Worm (Caenorhabditis elegans): ENCODE measurements around the gene pgp-12.
A peak's percentile ranks its signal among the peaks of the same experiment; 100 is the strongest.

Gene pgp-12

DNA sequence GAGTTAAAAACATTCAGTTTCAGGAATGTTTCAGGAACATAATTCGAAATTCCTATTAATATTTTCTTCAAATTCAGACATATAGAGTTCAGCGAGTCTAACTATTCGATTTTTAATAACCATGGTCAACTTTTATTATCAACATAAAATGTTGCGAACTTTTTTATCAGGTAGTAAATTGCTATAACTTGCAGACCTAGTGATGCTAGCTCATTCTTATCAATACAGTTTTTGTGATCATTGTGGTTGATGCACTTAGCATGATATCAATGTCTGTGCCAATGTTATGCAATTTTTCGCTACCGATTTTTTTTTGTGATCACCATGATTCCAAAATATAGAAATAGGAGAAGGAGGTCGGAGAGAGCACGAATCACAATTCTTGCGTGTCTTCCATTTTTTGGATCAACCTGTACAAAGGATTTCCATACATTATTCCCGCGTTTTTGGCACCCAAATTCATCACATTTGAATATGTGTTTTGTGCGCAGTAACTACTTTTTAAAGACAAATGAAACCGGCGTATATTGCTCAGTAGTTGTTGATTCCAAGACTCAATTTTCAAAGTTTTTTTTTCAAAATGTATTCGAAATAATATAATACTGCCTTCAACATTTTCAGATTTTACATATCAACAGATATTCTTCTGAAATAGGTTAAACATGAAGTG lies at the start of gene pgp-12:
pgp-12 (plus strand) TSS at position 620 of the 670 bp plus-strand sequence.
- TF ChIP-seq pqm-1 (tag; optimal IDR thresholded peaks at IDR 0.05) (peak; percentile 51), elt-2 (tag; optimal IDR thresholded peaks at IDR 0.05) (peak; percentile 49), aly-2 (tag; optimal IDR thresholded peaks at IDR 0.05) (no peak)

DNA sequence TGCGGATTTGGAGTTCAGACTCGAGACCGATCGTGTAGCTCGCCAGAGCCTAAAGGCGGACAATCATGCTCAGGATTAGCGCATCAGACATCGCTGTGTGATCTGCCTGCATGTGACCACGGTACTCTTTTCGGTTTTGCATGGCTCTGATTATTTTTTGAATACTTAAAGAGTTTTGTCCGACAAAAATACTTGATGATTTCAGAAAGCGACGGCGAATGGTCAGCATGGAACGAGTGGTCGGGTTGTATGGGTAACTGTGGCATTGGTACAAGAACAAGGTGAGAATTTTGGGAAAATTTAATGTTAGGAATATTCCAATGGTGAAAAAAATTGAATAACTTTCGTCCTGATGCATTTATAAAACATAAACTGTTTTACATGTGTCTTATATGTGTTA lies 44.1 kb upstream of the pgp-12 start:
- TF ChIP-seq nhr-25 (tag; optimal IDR thresholded peaks at IDR 0.05) (peak; percentile 6), nhr-67 (tag; optimal IDR thresholded peaks at IDR 0.05) (no peak)

DNA sequence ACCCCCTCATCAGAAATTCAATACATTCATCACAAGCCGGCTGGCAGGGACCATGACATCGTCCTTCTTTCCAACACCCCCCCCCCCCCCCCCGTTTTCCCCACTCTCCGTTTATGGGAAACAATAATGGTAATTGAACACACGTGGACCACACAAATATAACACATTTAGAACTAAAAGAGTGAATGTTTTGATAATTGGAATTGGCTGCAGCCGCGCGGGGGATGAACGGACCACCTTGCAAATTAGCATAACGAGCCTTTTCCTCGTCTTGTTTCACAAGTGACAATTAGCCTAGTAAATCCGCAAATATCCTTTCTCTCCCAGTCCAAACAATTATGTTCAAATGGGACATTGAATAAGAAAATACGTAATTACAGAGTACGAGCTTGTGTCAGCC lies 43.0 kb upstream of the pgp-12 start:
- TF ChIP-seq nhr-25 (tag; optimal IDR thresholded peaks at IDR 0.05) (peak; percentile 4), fkh-10 (GFP tag; optimal IDR thresholded peaks at IDR 0.05) (no peak), egl-27 (tag; optimal IDR thresholded peaks at IDR 0.05) (no peak)

DNA sequence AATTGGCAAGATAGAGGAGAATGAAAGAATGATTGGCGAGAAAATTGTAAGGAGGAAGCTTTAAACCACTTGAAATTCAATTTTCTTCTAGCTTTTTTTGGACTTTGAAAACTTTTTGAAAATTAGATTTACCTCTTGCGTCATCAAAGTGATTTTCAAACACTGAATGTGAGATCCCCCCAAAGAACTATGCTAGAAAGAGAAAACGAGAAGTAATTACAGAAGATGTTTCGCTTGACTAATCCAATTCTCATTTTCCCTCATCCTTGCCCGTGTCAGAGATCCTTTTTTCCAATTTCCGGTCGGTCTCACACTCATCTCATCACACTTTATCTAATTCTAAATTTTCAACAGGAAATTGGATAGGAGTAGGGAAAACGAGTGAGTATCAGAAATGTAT lies 41.7 kb upstream of the pgp-12 start:
- TF ChIP-seq nfya-1 (tag; optimal IDR thresholded peaks at IDR 0.05; ENCODE audit: insufficient read depth) (peak; percentile 2), fkh-10 (GFP tag; optimal IDR thresholded peaks at IDR 0.05) (peak; percentile 94), ceh-28 (tag; optimal IDR thresholded peaks at IDR 0.05) (no peak), nhr-67 (tag; optimal IDR thresholded peaks at IDR 0.05) (no peak)

DNA sequence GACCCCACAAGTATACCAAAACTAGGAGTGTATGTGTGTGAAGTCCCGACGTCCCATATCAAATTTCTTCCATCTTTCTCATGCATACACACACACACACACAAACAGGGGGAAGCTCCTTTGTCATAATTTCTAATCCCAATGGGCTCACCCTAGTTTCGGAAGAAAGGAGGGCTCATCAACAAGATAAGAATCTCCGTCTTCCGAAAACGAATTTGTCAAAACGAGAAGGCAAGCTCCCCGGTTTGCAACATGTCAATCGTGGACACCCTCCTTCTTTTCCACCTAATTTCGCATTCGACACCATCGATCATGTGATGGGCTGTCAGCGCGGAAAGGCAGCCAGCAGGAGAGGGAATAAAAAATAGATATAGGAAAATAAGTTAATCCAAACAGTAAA lies 41.3 kb upstream of the pgp-12 start:
- TF ChIP-seq nhr-12 (tag; optimal IDR thresholded peaks at IDR 0.05) (no peak), lin-39 (tag; optimal IDR thresholded peaks at IDR 0.05) (peak; percentile 97), skn-1 (tag; optimal IDR thresholded peaks at IDR 0.05) (no peak), nhr-43 (tag; optimal IDR thresholded peaks at IDR 0.05; ENCODE audit: poor library complexity, severe bottlenecking) (no peak), nhr-28 (tag; optimal IDR thresholded peaks at IDR 0.05) (no peak), pqm-1 (tag; optimal IDR thresholded peaks at IDR 0.05) (no peak), mml-1 (tag; optimal IDR thresholded peaks at IDR 0.05) (no peak), daf-12 (tag; optimal IDR thresholded peaks at IDR 0.05) (no peak), lin-15B (tag; optimal IDR thresholded peaks at IDR 0.05) (no peak), nhr-25 (tag; optimal IDR thresholded peaks at IDR 0.05) (no peak), ztf-4 (tag; optimal IDR thresholded peaks at IDR 0.05) (no peak), ceh-16 (tag; optimal IDR thresholded peaks at IDR 0.05) (no peak), pha-4 (tag; optimal IDR thresholded peaks at IDR 0.05) (no peak), ceh-82 (tag; optimal IDR thresholded peaks at IDR 0.05) (no peak), tbx-2 (tag; optimal IDR thresholded peaks at IDR 0.05) (no peak), elt-2 (tag; optimal IDR thresholded peaks at IDR 0.05) (peak; percentile 7), nfya-1 (tag; optimal IDR thresholded peaks at IDR 0.05; ENCODE audit: insufficient read depth) (peak; percentile 45), egl-5 (tag; optimal IDR thresholded peaks at IDR 0.05) (no peak), hmg-11 (tag; optimal IDR thresholded peaks at IDR 0.05) (no peak), ama-1 (optimal IDR thresholded peaks at IDR 0.05) (no peak), nhr-237 (tag; optimal IDR thresholded peaks at IDR 0.05) (no peak), fos-1 (tag; optimal IDR thresholded peaks at IDR 0.05) (no peak), nhr-23 (tag; optimal IDR thresholded peaks at IDR 0.05) (no peak), nhr-67 (tag; optimal IDR thresholded peaks at IDR 0.05) (no peak), fkh-2 (tag; optimal IDR thresholded peaks at IDR 0.05) (no peak), fkh-10 (GFP tag; optimal IDR thresholded peaks at IDR 0.05) (no peak), zag-1 (tag; optimal IDR thresholded peaks at IDR 0.05) (peak; percentile 23), jun-1 (tag; optimal IDR thresholded peaks at IDR 0.05) (no peak), unc-62 (GFP tag; optimal IDR thresholded peaks at IDR 0.05) (peak; percentile 96), lsy-12 (tag; optimal IDR thresholded peaks at IDR 0.05) (no peak), nhr-77 (tag; optimal IDR thresholded peaks at IDR 0.05) (no peak), elt-1 (tag; optimal IDR thresholded peaks at IDR 0.05) (peak; percentile 87), mdl-1 (tag; optimal IDR thresholded peaks at IDR 0.05) (no peak), ZK546.5 (tag; optimal IDR thresholded peaks at IDR 0.05) (no peak)

Data from whole organism, L3 larva.